Worm (Caenorhabditis elegans) whole organism, L4 larva: Measurements from ENCODE around the gene C26E6.1.

Experiments
- F44E2.7 ChIP-seq: fragments of 200-800 bp; sonication (Bioruptor generic); IDR thresholded peaks from 2 replicates; pipeline ENCODE4 v2.1.2; 2022; ENCODE audit warnings: missing genetic modification characterization, missing compliant biosample characterization
- T20F7.1 ChIP-seq: fragments of 200-800 bp; sonication (Bioruptor generic); optimal IDR thresholded peaks from 2 replicates; lab custom pipeline; 2018; ENCODE audit warnings: mild to moderate bottlenecking, missing genetic modification characterization, missing compliant biosample characterization
- T26A8.4 ChIP-seq: fragments of 200-800 bp; sonication (Bioruptor generic); IDR thresholded peaks from 2 replicates; pipeline ENCODE4 v1.3.6; 2022; ENCODE audit warnings: missing genetic modification characterization, missing compliant biosample characterization
- Y48G9A.11 ChIP-seq: fragments of 200-800 bp; sonication (Bioruptor generic); IDR thresholded peaks from 2 replicates; pipeline ENCODE4 v1.3.6; 2022; ENCODE audit warnings: missing genetic modification reagents, missing genetic modification characterization, missing compliant biosample characterization
- ZK337.2 ChIP-seq: fragments of 200-800 bp; sonication (Bioruptor generic); IDR thresholded peaks from 2 replicates; pipeline ENCODE4 v1.3.6; 2022; ENCODE audit warnings: missing genetic modification reagents, missing genetic modification characterization, missing compliant biosample characterization
- aha-1 ChIP-seq: fragments of 150-350 bp; peaks from one replicate; lab custom pipeline; 2014; ENCODE audit warnings: missing biosample characterization, missing genetic modification characterization
- attf-4 ChIP-seq: sonication (generic microtip); optimal IDR thresholded peaks from 3 replicates; lab custom pipeline; 2017; ENCODE audit warnings: missing biosample characterization, missing genetic modification characterization
- ceh-32 ChIP-seq: sonication (generic microtip); optimal IDR thresholded peaks from 2 replicates; lab custom pipeline; 2016; ENCODE audit warnings: mild to moderate bottlenecking, missing genetic modification characterization, missing compliant biosample characterization; ENCODE audit not compliant: poor library complexity
- ctbp-1 ChIP-seq: fragments of 200-800 bp; sonication (Bioruptor generic); IDR thresholded peaks from 2 replicates; pipeline ENCODE4 v1.3.6; 2022; ENCODE audit warnings: missing genetic modification reagents, missing genetic modification characterization, missing compliant biosample characterization
- daf-19 ChIP-seq: fragments of 200-800 bp; sonication (Bioruptor generic); conservative IDR thresholded peaks from 2 replicates; pipeline ENCODE4 v1.3.6; 2022; ENCODE audit warnings: missing genetic modification characterization, missing compliant biosample characterization
- daf-8 ChIP-seq: fragments of 200-800 bp; sonication (Bioruptor generic); IDR thresholded peaks from 2 replicates; pipeline ENCODE4 v1.3.6; 2022; ENCODE audit warnings: missing genetic modification characterization, missing compliant biosample characterization
- dpl-1 ChIP-seq: fragments of 150-350 bp; optimal IDR thresholded peaks from 2 replicates; lab custom pipeline; 2014; ENCODE audit warnings: missing biosample characterization, missing genetic modification reagents, missing genetic modification characterization
- duxl-1 ChIP-seq: sonication (generic microtip); optimal IDR thresholded peaks from 2 replicates; lab custom pipeline; 2016; ENCODE audit warnings: mild to moderate bottlenecking, missing genetic modification characterization, moderate library complexity, missing compliant biosample characterization; ENCODE audit not compliant: poor library complexity
- egl-43 ChIP-seq: fragments of 200-800 bp; sonication (Bioruptor generic); IDR thresholded peaks from 2 replicates; pipeline ENCODE4 v1.3.6; 2022; ENCODE audit warnings: missing genetic modification reagents, missing genetic modification characterization, missing compliant biosample characterization
- fos-1 ChIP-seq: fragments of 150-350 bp; optimal IDR thresholded peaks from 2 replicates; lab custom pipeline; 2014; ENCODE audit warnings: missing biosample characterization, missing genetic modification characterization
- gei-8 ChIP-seq: fragments of 200-800 bp; sonication (Bioruptor generic); optimal IDR thresholded peaks from 2 replicates; lab custom pipeline; 2018; ENCODE audit warnings: mild to moderate bottlenecking, missing genetic modification characterization, missing compliant biosample characterization
- hlh-11 ChIP-seq: fragments of 200-800 bp; sonication (Bioruptor generic); optimal IDR thresholded peaks from 2 replicates; lab custom pipeline; 2018; ENCODE audit warnings: mild to moderate bottlenecking, missing genetic modification characterization, missing compliant biosample characterization
- hlh-30 ChIP-seq: sonication (generic microtip); optimal IDR thresholded peaks from 2 replicates; lab custom pipeline; 2017; ENCODE audit warnings: antibody characterized with exemption, mild to moderate bottlenecking, missing genetic modification characterization, missing compliant biosample characterization; ENCODE audit not compliant: insufficient read depth
- hmg-1.1 ChIP-seq: fragments of 200-800 bp; sonication (Bioruptor generic); IDR thresholded peaks from 2 replicates; pipeline ENCODE4 v1.3.6; 2022; ENCODE audit warnings: missing genetic modification reagents, missing genetic modification characterization, missing compliant biosample characterization
- lin-15B ChIP-seq: fragments of 150-350 bp; sonication (generic microtip); optimal IDR thresholded peaks from 3 replicates; lab custom pipeline; 2014; ENCODE audit warnings: missing biosample characterization, missing genetic modification characterization
- lsy-2 ChIP-seq, 2 experiments: fragments of 150-350 bp in 1 of 2; sonication (generic microtip) in 1 of 2; optimal IDR thresholded peaks; 2 replicates each; lab custom pipeline; 2014 to 2017; ENCODE audit warnings: missing biosample characterization in 2 of 2, missing genetic modification characterization in 2 of 2
- madf-9 ChIP-seq: fragments of 200-800 bp; sonication (Bioruptor generic); conservative IDR thresholded peaks from 2 replicates; pipeline ENCODE4 v1.3.6; 2022; ENCODE audit warnings: missing genetic modification reagents, missing genetic modification characterization, missing compliant biosample characterization
- mdl-1 ChIP-seq, 2 experiments: fragments of 150-350 bp in 1 of 2; sonication (generic microtip) in 1 of 2; optimal IDR thresholded peaks; 2 replicates each; lab custom pipeline; 2014 to 2017; ENCODE audit warnings: missing biosample characterization in 2 of 2, missing genetic modification characterization in 2 of 2
- mep-1 ChIP-seq: fragments of 150-350 bp; sonication (generic microtip); optimal IDR thresholded peaks from 3 replicates; lab custom pipeline; 2014; ENCODE audit warnings: missing biosample characterization, missing genetic modification characterization
- mes-2 ChIP-seq: sonication (generic microtip); optimal IDR thresholded peaks from 2 replicates; lab custom pipeline; 2016; ENCODE audit warnings: missing genotype, mild to moderate bottlenecking, missing genetic modification characterization, missing compliant biosample characterization; ENCODE audit not compliant: poor library complexity, severe bottlenecking
- nhr-25 ChIP-seq: sonication (generic microtip); optimal IDR thresholded peaks from 2 replicates; lab custom pipeline; 2017; ENCODE audit warnings: missing genetic modification characterization, mild to moderate bottlenecking, missing compliant biosample characterization, antibody characterized with exemption, moderate library complexity, borderline replicate concordance; ENCODE audit not compliant: insufficient read depth
- nhr-28 ChIP-seq: fragments of 150-350 bp; optimal IDR thresholded peaks from 2 replicates; lab custom pipeline; 2014; ENCODE audit warnings: missing biosample characterization, missing genetic modification characterization
- nhr-42 ChIP-seq: fragments of 200-800 bp; sonication (Bioruptor generic); IDR thresholded peaks from 2 replicates; pipeline ENCODE4 v1.3.6; 2022; ENCODE audit warnings: missing genetic modification characterization, missing compliant biosample characterization
- nhr-48 ChIP-seq: sonication (generic microtip); optimal IDR thresholded peaks from 2 replicates; lab custom pipeline; 2016; ENCODE audit warnings: mild to moderate bottlenecking, missing genetic modification characterization, missing compliant biosample characterization
- nhr-77 ChIP-seq: fragments of 150-350 bp; optimal IDR thresholded peaks from 2 replicates; lab custom pipeline; 2014; ENCODE audit warnings: missing biosample characterization, missing genetic modification characterization
- pha-4 ChIP-seq, 2 experiments: fragments of 150-350 bp in 1 of 2; fragments of 200-800 bp in 1 of 2; sonication (Bioruptor generic) in 1 of 2; IDR thresholded peaks in 1 of 2; optimal IDR thresholded peaks in 1 of 2; 2 replicates each; pipeline versions ENCODE4 v1.3.6 to Lab custom; 2014 to 2022; ENCODE audit warnings: missing genetic modification characterization in 2 of 2, missing genetic modification reagents in 2 of 2, missing biosample characterization in 1 of 2, missing compliant biosample characterization in 1 of 2
- rbr-2 ChIP-seq: sonication (generic microtip); optimal IDR thresholded peaks from 2 replicates; lab custom pipeline; 2016; ENCODE audit warnings: missing genotype, missing genetic modification characterization, missing compliant biosample characterization
- saeg-2 ChIP-seq: fragments of 200-800 bp; sonication (Bioruptor generic); IDR thresholded peaks from 2 replicates; pipeline ENCODE4 v1.3.6; 2022; ENCODE audit warnings: missing genetic modification reagents, missing genetic modification characterization, missing compliant biosample characterization
- set-16 ChIP-seq: fragments of 200-800 bp; sonication (Bioruptor generic); IDR thresholded peaks from 2 replicates; pipeline ENCODE4 v1.3.6; 2022; ENCODE audit warnings: missing genetic modification reagents, missing genetic modification characterization, missing compliant biosample characterization
- skn-1 ChIP-seq: fragments of 150-350 bp; optimal IDR thresholded peaks from 2 replicates; lab custom pipeline; 2014; ENCODE audit warnings: missing biosample characterization, missing genetic modification characterization
- tag-97 ChIP-seq: fragments of 200-800 bp; sonication (Bioruptor generic); IDR thresholded peaks from 2 replicates; pipeline ENCODE4 v1.3.6; 2022; ENCODE audit warnings: missing genetic modification characterization, missing compliant biosample characterization
- unc-62 ChIP-seq, 3 experiments: fragments of 150-350 bp in 1 of 3; sonication (generic microtip); optimal IDR thresholded peaks in 2 of 3; peaks in 1 of 3; 1 replicate in 1 of 3; 2 replicates in 2 of 3; lab custom pipeline; 2014 to 2017; ENCODE audit warnings: missing biosample characterization in 3 of 3, missing genetic modification characterization in 3 of 3, missing genetic modification reagents in 3 of 3, missing genotype in 1 of 3
- ztf-7 ChIP-seq: fragments of 150-350 bp; optimal IDR thresholded peaks from 2 replicates; lab custom pipeline; 2014; ENCODE audit warnings: missing biosample characterization, missing genetic modification characterization

Gene C26E6.1

DNA sequence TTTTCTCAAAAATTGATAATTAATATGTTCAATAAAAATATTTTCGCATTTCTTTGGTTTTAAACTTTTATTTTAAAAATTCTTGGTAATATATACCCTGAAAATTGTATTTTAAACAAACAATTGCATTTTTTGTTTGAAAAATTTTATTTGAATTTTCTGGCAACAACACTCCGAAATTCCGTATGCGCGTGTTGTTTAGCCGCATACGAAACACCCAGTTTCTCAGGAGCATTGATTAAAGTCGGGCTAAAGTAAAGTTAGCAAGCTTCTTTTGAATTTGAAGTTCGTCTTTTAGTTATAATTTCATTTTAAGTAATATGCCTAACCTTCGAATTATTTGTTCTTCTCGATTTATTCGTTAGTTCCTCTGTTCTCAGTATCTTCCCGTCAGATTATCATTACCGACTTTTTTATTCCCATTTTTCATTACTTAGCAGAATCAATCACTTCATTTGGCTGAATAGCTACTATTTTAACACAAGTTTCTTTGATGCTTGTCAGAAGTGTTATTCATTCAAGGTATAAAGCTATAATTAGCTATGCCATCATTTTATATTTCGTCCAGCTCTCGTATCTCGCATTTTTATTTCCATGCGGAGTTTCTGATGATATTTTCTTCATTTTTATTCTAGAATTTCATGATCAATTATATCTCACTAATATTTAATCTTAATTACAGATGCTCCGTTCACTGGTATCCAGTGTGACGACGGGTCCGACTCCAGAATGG lies 21.6 kb upstream of the C26E6.1 start, which contains the start of gene mrps-18C:
mrps-18C (plus strand) TSS at position 683 of the 733 bp plus-strand sequence.
- TF ChIP-seq aha-1 = peak; percentile 73
- TF ChIP-seq T20F7.1 (GFP tag; lab: Kevin White, UChicago) = peak; percentile 93
- no peak for TF ChIP-seq duxl-1 (tag; lab: Kevin White, UChicago)
- no peak for TF ChIP-seq nhr-25
- peak; percentile 59 for TF ChIP-seq mes-2
- TF ChIP-seq unc-62 (GFP tag; optimal IDR thresholded peaks at IDR 0.05 in 1 of 2; lab: Kevin White, UChicago) = peak in 1 of 2 experiments; percentile 28
- TF ChIP-seq unc-62 (tag; optimal IDR thresholded peaks at IDR 0.05; lab: Kevin White, UChicago) = no peak
- peak in 1 of 2 experiments; percentile 52 for TF ChIP-seq lsy-2 (tag; optimal IDR thresholded peaks at IDR 0.05; lab: Kevin White, UChicago)
- TF ChIP-seq dpl-1 (GFP tag; lab: Kevin White, UChicago) = peak; percentile 40
- TF ChIP-seq Y48G9A.11 (GFP tag; lab: Robert Waterston, UW) = peak; percentile 60; the same call in 1 of the 2 replicates

DNA sequence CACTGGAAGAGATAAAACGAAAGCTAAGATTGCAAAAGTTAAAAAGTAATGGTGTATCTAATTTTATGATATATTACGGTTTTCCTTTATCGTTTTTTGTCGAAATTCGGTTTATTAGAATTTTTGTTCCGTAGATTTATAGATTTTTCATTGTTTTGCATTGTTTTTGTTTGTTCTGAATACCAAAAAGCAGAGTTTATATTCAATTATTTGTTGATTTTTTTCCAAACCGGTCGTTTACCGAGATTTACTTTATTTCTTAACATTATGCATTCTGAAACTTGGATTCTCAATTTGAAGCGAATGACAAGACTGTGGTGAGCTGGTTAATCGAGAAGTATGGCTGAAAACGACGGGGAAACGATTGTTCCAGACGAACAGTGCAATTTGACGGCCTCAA lies 19.6 kb upstream of the C26E6.1 start, which contains the start of gene fsn-1:
fsn-1 (plus strand) TSS at position 301 of the 400 bp plus-strand sequence.
- TF ChIP-seq daf-19 (GFP tag; lab: Robert Waterston, UW) (no peak), aha-1 (peak; percentile 72)

DNA sequence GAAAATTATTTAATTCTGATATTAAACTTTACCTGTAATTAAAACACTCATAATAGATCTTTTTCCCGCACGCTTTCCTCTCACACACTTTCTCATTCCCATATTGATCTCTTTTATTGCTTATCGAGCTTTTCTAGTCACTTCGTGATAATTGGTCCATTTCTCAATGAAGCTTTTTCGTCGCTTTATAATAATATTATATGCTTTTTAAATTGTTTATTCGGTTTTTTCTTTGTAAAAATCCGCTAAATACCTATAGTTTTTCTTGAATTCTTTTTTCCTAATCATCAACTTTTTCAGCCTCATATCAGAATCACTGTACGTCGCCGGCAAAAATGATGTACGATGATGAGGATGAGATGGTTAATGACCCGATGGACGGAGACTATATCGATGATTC lies 17.4 kb upstream of the C26E6.1 start, which contains the start of gene rpb-2:
rpb-2 (plus strand) TSS at position 301 of the 400 bp plus-strand sequence.
- TF ChIP-seq T20F7.1 (GFP tag; lab: Kevin White, UChicago) = no peak
- TF ChIP-seq nhr-48 (tag; lab: Kevin White, UChicago) = no peak
- TF ChIP-seq mes-2 = no peak
- no peak for TF ChIP-seq ZK337.2
- TF ChIP-seq tag-97 = no peak
- no peak for TF ChIP-seq dpl-1 (GFP tag; lab: Kevin White, UChicago)
- TF ChIP-seq, all 104 proteins: peak for 0

DNA sequence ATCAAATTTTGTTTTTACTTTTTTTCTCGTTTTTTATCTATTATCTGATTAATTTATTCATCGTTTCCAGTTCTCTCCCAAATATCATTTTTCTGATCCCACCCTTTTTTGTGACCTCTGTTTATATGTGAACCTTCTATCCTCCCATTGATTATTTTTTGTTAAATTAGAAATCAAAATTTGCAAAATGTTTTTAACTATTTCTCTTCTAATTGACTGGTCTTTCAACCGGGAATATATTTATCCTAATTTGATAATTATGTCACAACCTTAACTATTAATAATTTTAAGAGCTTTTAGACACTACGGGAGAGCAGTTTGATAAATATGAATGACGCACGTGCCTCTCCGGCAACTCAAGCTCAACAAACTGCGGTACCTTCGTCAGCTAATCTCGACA lies 12.5 kb upstream of the C26E6.1 start, which contains the start of gene ntl-9:
ntl-9 (plus strand) TSS at position 301 of the 400 bp plus-strand sequence.
- TF ChIP-seq ceh-32 (tag; lab: Kevin White, UChicago) = no peak
- no peak for TF ChIP-seq saeg-2 (GFP tag; lab: Robert Waterston, UW)
- no peak for TF ChIP-seq T26A8.4 (GFP tag; lab: Robert Waterston, UW)
- TF ChIP-seq T20F7.1 (GFP tag; lab: Kevin White, UChicago) = no peak

DNA sequence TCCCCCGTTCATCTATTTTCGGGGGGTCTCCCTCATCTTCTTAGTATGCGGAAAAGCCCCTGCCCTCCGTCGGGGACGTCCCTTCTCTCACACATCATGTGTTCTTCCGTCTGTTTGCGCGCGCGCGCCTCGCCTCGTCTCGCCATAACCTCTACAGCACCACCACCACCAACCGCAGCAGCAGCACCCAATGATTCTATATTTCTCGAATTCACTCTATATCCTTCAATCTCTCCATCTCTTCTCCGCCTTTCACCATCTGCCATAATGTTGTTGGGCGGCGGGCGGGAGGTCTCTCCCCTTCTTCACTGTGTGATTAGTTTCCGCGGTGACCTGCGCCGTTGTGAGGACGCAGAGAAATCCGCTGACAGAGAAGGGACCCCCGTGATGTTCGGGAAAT lies 9.3 kb upstream of the C26E6.1 start:
- peak; percentile 98 for TF ChIP-seq aha-1
- no peak for TF ChIP-seq pha-4 (GFP tag; IDR thresholded peaks at IDR 0.05; lab: Robert Waterston, UW)
- no peak for TF ChIP-seq pha-4 (tag; optimal IDR thresholded peaks at IDR 0.05; lab: Kevin White, UChicago)
- no peak for TF ChIP-seq F44E2.7
- TF ChIP-seq mep-1 = peak; percentile 27
- 0 out of 2 replicates have a peak, but pooled peaks have one; percentile 27 for TF ChIP-seq nhr-42 (GFP tag; lab: Robert Waterston, UW)
- TF ChIP-seq egl-43 = peak; percentile 42; the same call in 1 of the 2 replicates
- peak; percentile 82 for TF ChIP-seq hlh-30
- peak; percentile 36 for TF ChIP-seq hlh-11
- peak; percentile 23 for TF ChIP-seq rbr-2 (tag; lab: Kevin White, UChicago)
- no peak for TF ChIP-seq attf-4 (tag; lab: Kevin White, UChicago)
- no peak for TF ChIP-seq skn-1 (tag; lab: Kevin White, UChicago)
- no peak for TF ChIP-seq daf-8 (GFP tag; lab: Robert Waterston, UW)
- 0 out of 2 replicates have a peak, but pooled peaks have one; percentile 10 for TF ChIP-seq Y48G9A.11 (GFP tag; lab: Robert Waterston, UW)
- TF ChIP-seq ztf-7 (tag; lab: Kevin White, UChicago) = no peak
- TF ChIP-seq nhr-77 (tag; lab: Kevin White, UChicago) = no peak
- TF ChIP-seq ctbp-1 (GFP tag; lab: Robert Waterston, UW) = 0 out of 2 replicates have a peak, but pooled peaks have one; percentile 30
- peak; percentile 38; the same call in 1 of the 2 replicates for TF ChIP-seq hmg-1.1 (GFP tag; lab: Robert Waterston, UW)
- peak; percentile 37 for TF ChIP-seq mes-2
- TF ChIP-seq gei-8 (GFP tag; lab: Kevin White, UChicago) = peak; percentile 11
- peak; percentile 82 for TF ChIP-seq set-16 (GFP tag; lab: Robert Waterston, UW)
- no peak for TF ChIP-seq nhr-28
- no peak for TF ChIP-seq fos-1
- peak; percentile 78 for TF ChIP-seq madf-9 (GFP tag; lab: Robert Waterston, UW)
- TF ChIP-seq duxl-1 (tag; lab: Kevin White, UChicago) = no peak
- TF ChIP-seq mdl-1 (tag; optimal IDR thresholded peaks at IDR 0.05; lab: Kevin White, UChicago) = peak; percentile 11 to 34
- TF ChIP-seq lin-15B (tag; lab: Kevin White, UChicago) = no peak
